Fruit fly (Drosophila melanogaster): ENCODE data around the gene CG31373.

DNA sequence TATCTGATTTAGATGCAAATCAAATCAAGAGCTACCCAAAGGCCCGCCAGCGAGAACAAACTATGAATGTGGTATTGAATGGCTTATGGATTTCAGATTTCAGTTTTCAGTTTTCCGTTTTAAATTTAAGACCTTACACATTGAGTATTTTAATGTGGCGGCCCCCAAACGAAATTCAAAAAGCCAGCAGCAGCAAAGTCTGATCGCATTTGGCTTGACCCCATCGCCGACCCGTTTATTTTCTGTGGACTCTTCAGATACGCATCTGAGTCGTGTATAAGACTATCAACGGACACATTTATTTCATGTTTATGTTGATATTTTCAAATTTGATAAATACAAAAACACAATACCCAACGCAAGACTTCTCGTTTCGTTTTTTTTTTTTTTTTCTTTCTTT, 49.6 kb downstream of the CG31373 start:
- no peak for TF ChIP-seq brk (GFP tag; optimal IDR thresholded peaks at IDR 0.05)
- TF ChIP-seq psq (GFP tag; optimal IDR thresholded peaks at IDR 0.05), result no peak
- TF ChIP-seq ey (GFP tag; optimal IDR thresholded peaks at IDR 0.05), result no peak

Data from whole organism, wandering third instar larva.